Worm (Caenorhabditis elegans) whole organism, L4/young adult: ENCODE results near the gene nlp-71.

Experiments
- W03F9.2 ChIP-seq: fragments of 150-350 bp; optimal IDR thresholded peaks from 2 replicates; lab custom pipeline; 2014; ENCODE audit warnings: missing biosample characterization, missing genetic modification characterization
- dao-5 ChIP-seq: sonication (generic microtip); optimal IDR thresholded peaks from 2 replicates; lab custom pipeline; 2016; ENCODE audit warnings: missing genotype, missing genetic modification characterization, moderate library complexity, missing compliant biosample characterization
- him-1 ChIP-seq: sonication (generic microtip); optimal IDR thresholded peaks from 2 replicates; lab custom pipeline; 2016; ENCODE audit warnings: missing genotype, missing genetic modification reagents, missing genetic modification characterization, missing compliant biosample characterization

DNA sequence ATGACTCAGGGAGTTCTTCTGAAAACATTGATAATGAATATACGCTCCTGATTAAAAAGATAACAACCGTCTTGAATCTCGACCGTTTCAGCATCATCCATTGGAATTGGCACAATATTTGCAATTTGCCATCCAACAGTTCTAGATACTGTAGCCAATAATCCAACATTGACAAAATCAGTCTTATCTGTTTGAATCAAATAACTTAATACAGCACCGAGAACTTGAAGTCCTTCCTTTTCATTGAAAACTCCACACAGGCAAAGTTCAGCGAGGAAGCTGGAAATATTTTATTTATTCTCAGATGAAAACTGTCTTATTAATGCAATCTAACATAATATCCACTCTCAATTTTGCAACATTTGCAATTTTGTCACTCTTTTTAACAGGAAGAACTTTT lies 41.1 kb downstream of the nlp-71 start:
- TF ChIP-seq dao-5 (tag; lab: Kevin White, UChicago) (no peak), W03F9.2 (no peak), him-1 (tag; lab: Kevin White, UChicago) (no peak)
